Worm (Caenorhabditis elegans): ENCODE measurements around the gene B0280.11.

B0280.11 gene

ce11 chrIII:7165276-7165675 is 27.2 kb upstream of the B0280.11 start:
- TF ChIP-seq fkh-10 (GFP tag; optimal IDR thresholded peaks at IDR 0.05) (no peak), pros-1 (tag; optimal IDR thresholded peaks at IDR 0.05) (no peak), T23F11.4 (GFP tag; optimal IDR thresholded peaks at IDR 0.05) (no peak), ceh-9 (tag; optimal IDR thresholded peaks at IDR 0.05) (no peak), ceh-24 (tag; optimal IDR thresholded peaks at IDR 0.05) (no peak), tbx-2 (tag; optimal IDR thresholded peaks at IDR 0.05) (no peak), mec-3 (tag; optimal IDR thresholded peaks at IDR 0.05; ENCODE audit: borderline replicate concordance) (no peak), ref-2 (tag; optimal IDR thresholded peaks at IDR 0.05) (no peak), elt-4 (tag; optimal IDR thresholded peaks at IDR 0.05) (no peak), ceh-19 (GFP tag; optimal IDR thresholded peaks at IDR 0.05) (no peak), ceh-14 (tag; optimal IDR thresholded peaks at IDR 0.05) (no peak), unc-42 (tag; optimal IDR thresholded peaks at IDR 0.05) (no peak), ahr-1 (tag; optimal IDR thresholded peaks at IDR 0.05) (no peak), ama-1 (optimal IDR thresholded peaks at IDR 0.05) (no peak), ceh-48 (tag; optimal IDR thresholded peaks at IDR 0.05) (no peak), ceh-6 (GFP tag; optimal IDR thresholded peaks at IDR 0.05) (no peak), lin-11 (tag; optimal IDR thresholded peaks at IDR 0.05) (no peak), K02D7.2 (tag; optimal IDR thresholded peaks at IDR 0.05) (no peak), hlh-6 (tag; optimal IDR thresholded peaks at IDR 0.05) (no peak), unc-3 (GFP tag; conservative IDR thresholded peaks at IDR 0.05) (no peak), unc-3 (tag; optimal IDR thresholded peaks at IDR 0.05) (no peak)

ce11 chrIII:7162065-7162762 is 24.1 kb upstream of the B0280.11 start, which contains the start of the genes syf-2 and K04G7.1:
Gene syf-2 (minus strand): TSS chrIII:7162115.
Gene K04G7.1 (plus strand): TSS chrIII:7162712.
- TF ChIP-seq npax-4 (tag; optimal IDR thresholded peaks at IDR 0.05) (no peak), tbx-2 (tag; optimal IDR thresholded peaks at IDR 0.05) (peak; percentile 72), ets-4 (tag; optimal IDR thresholded peaks at IDR 0.05) (no peak), unc-55 (GFP tag; optimal IDR thresholded peaks at IDR 0.05) (peak; percentile 76), ceh-30 (tag; optimal IDR thresholded peaks at IDR 0.05) (no peak), ref-2 (tag; optimal IDR thresholded peaks at IDR 0.05) (peak; percentile 28), C08G9.2 (tag; optimal IDR thresholded peaks at IDR 0.05) (no peak), hlh-15 (tag; optimal IDR thresholded peaks at IDR 0.05) (no peak), ceh-14 (tag; optimal IDR thresholded peaks at IDR 0.05) (peak; percentile 68), nfya-1 (tag; optimal IDR thresholded peaks at IDR 0.05) (peak; percentile 78), pros-1 (tag; optimal IDR thresholded peaks at IDR 0.05) (peak; percentile 5), fax-1 (tag; optimal IDR thresholded peaks at IDR 0.05) (no peak), ceh-18 (tag; optimal IDR thresholded peaks at IDR 0.05) (peak; percentile 26), ama-1 (optimal IDR thresholded peaks at IDR 0.05) (no peak), ceh-31 (tag; optimal IDR thresholded peaks at IDR 0.05) (peak; percentile 71), ceh-34 (tag; optimal IDR thresholded peaks at IDR 0.05) (peak; percentile 57), ceh-24 (tag; optimal IDR thresholded peaks at IDR 0.05) (no peak), dmd-4 (tag; optimal IDR thresholded peaks at IDR 0.05; ENCODE audit: borderline replicate concordance) (no peak), ztf-16 (tag; optimal IDR thresholded peaks at IDR 0.05) (peak; percentile 25), tbx-7 (tag; optimal IDR thresholded peaks at IDR 0.05) (no peak), dve-1 (tag; optimal IDR thresholded peaks at IDR 0.05) (peak; percentile 53), ceh-48 (tag; optimal IDR thresholded peaks at IDR 0.05) (peak; percentile 8), unc-42 (tag; optimal IDR thresholded peaks at IDR 0.05) (peak; percentile 64), ceh-6 (GFP tag; optimal IDR thresholded peaks at IDR 0.05) (no peak), zip-5 (tag; optimal IDR thresholded peaks at IDR 0.05) (no peak), nhr-11 (tag; optimal IDR thresholded peaks at IDR 0.05) (no peak), hlh-30 (tag; optimal IDR thresholded peaks at IDR 0.05; ENCODE audit: insufficient read depth) (peak; percentile 70), sox-4 (tag; optimal IDR thresholded peaks at IDR 0.05) (no peak), C38D4.7 (GFP tag; optimal IDR thresholded peaks at IDR 0.05) (no peak), elt-2 (tag; optimal IDR thresholded peaks at IDR 0.05) (peak; percentile 70), pqm-1 (tag; optimal IDR thresholded peaks at IDR 0.05) (no peak), K09A11.1 (tag; optimal IDR thresholded peaks at IDR 0.05; ENCODE audit: insufficient read depth) (peak; percentile 42), hlh-13 (GFP tag; optimal IDR thresholded peaks at IDR 0.05) (no peak)

All from whole organism, late embryonic.